Worm (Caenorhabditis elegans): Measurements from ENCODE around the gene plx-2.
A peak's percentile ranks its signal among the peaks of the same experiment; 100 is the strongest.

plx-2 gene

ce11 chrII:14410768-14411167, 13.9 kb downstream of the plx-2 start, which contains the start of gene dsb-2:
dsb-2 (plus strand) TSS chrII:14411095.
- TF ChIP-seq ztf-28 (GFP tag; IDR thresholded peaks at IDR 0.05) (no peak), xnd-1 (tag; optimal IDR thresholded peaks at IDR 0.05) (peak; percentile 96), Y67H2A.10 (GFP tag; conservative IDR thresholded peaks at IDR 0.05) (no peak), athp-1 (tag; optimal IDR thresholded peaks at IDR 0.05) (peak; percentile 19), cebp-2 (GFP tag; IDR thresholded peaks at IDR 0.05) (no peak), fkh-3 (tag; optimal IDR thresholded peaks at IDR 0.05) (no peak), ekl-4 (GFP tag; IDR thresholded peaks at IDR 0.05) (peak; percentile 35; the same call in 1 of the 2 replicates), F49E8.2 (tag; optimal IDR thresholded peaks at IDR 0.05; ENCODE audit: insufficient read depth) (peak; percentile 67), F10E7.11 (tag; optimal IDR thresholded peaks at IDR 0.05) (no peak), madf-10 (tag; optimal IDR thresholded peaks at IDR 0.05) (no peak), him-1 (tag; optimal IDR thresholded peaks at IDR 0.05) (peak; percentile 71), hmg-1.2 (GFP tag; IDR thresholded peaks at IDR 0.05) (peak; percentile 32; the same call in 1 of the 2 replicates), nhr-120 (GFP tag; IDR thresholded peaks at IDR 0.05) (no peak), attf-5 (GFP tag; optimal IDR thresholded peaks at IDR 0.05) (no peak), zim-3 (tag; optimal IDR thresholded peaks at IDR 0.05) (no peak), F39B2.1 (GFP tag; IDR thresholded peaks at IDR 0.05) (no peak), mcd-1 (GFP tag; IDR thresholded peaks at IDR 0.05) (peak; percentile 60), ztf-18 (tag; optimal IDR thresholded peaks at IDR 0.05) (no peak), lag-1 (GFP tag; IDR thresholded peaks at IDR 0.05) (no peak), efl-1 (GFP tag; optimal IDR thresholded peaks at IDR 0.05) (peak; percentile 58), ztf-25 (GFP tag; IDR thresholded peaks at IDR 0.05) (no peak), ama-1 (optimal IDR thresholded peaks at IDR 0.05) (no peak), ama-1 (GFP tag; optimal IDR thresholded peaks at IDR 0.05) (no peak), ceh-100 (GFP tag; IDR thresholded peaks at IDR 0.05) (peak; percentile 20; the same call in 1 of the 2 replicates), Y56A3A.18 (GFP tag; IDR thresholded peaks at IDR 0.05) (no peak), Y53F4B.3 (GFP tag; IDR thresholded peaks at IDR 0.05) (no peak), lin-26 (GFP tag; IDR thresholded peaks at IDR 0.05) (no peak), dpff-1 (tag; optimal IDR thresholded peaks at IDR 0.05) (no peak), akir-1 (GFP tag; optimal IDR thresholded peaks at IDR 0.05) (no peak), madf-6 (GFP tag; IDR thresholded peaks at IDR 0.05) (peak; percentile 97), snpc-1.1 (tag; optimal IDR thresholded peaks at IDR 0.05; ENCODE audit: insufficient read depth) (peak; percentile 3), madf-8 (GFP tag; conservative IDR thresholded peaks at IDR 0.05) (peak; percentile 89), C06A6.2 (GFP tag; conservative IDR thresholded peaks at IDR 0.05) (no peak), mxl-1 (tag; optimal IDR thresholded peaks at IDR 0.05) (no peak), nhr-90 (tag; optimal IDR thresholded peaks at IDR 0.05) (no peak), ztf-6 (GFP tag; IDR thresholded peaks at IDR 0.05) (no peak), tlf-1 (GFP tag; optimal IDR thresholded peaks at IDR 0.05) (peak; percentile 24), aptf-2 (GFP tag; conservative IDR thresholded peaks at IDR 0.05) (no peak), die-1 (tag; optimal IDR thresholded peaks at IDR 0.05) (no peak), ceh-91 (GFP tag; IDR thresholded peaks at IDR 0.05) (peak; percentile 72; the same call in 1 of the 2 replicates), mel-28 (tag; optimal IDR thresholded peaks at IDR 0.05; ENCODE audit: borderline replicate concordance) (no peak), dox-1 (GFP tag; IDR thresholded peaks at IDR 0.05) (peak; percentile 70; the same call in 1 of the 2 replicates), let-526 (GFP tag; IDR thresholded peaks at IDR 0.05) (no peak), F33H1.4 (GFP tag; IDR thresholded peaks at IDR 0.05) (peak; percentile 96), lsl-1 (GFP tag; optimal IDR thresholded peaks at IDR 0.05) (peak; percentile 99), atf-7 (tag; optimal IDR thresholded peaks at IDR 0.05) (no peak), zfh-2 (GFP tag; conservative IDR thresholded peaks at IDR 0.05) (no peak), snpc-4 (GFP tag; optimal IDR thresholded peaks at IDR 0.05) (peak; percentile 7), snpc-4 (tag; optimal IDR thresholded peaks at IDR 0.05) (peak in 1 of 4 experiments; percentile 27), Y95B8A.8 (GFP tag; IDR thresholded peaks at IDR 0.05) (0 out of 2 replicates have a peak, but pooled peaks have one; percentile 50)

Measured in whole organism, young adult.